Worm (Caenorhabditis elegans): Measurements from ENCODE around the gene F55B12.2.

Gene F55B12.2

DNA sequence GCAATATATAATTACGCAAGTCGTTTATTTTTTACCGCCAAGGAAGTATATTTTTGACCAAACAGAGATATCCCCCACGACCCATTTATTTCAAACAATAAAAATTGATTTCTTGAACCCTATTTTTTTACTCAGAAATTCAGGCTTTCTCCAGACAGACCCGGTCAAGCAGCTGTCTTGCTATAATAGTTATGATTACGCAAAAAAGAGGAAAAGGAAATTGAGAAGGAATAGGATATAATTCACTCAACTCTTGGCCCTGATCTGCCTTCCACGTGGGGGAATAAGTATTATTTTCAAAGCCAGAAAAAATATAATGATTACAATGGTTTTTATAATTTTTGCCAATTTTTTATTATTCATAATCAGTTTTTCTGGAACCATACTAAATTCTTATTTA is 40.4 kb upstream of the F55B12.2 start, which contains the start of gene srx-136:
TSS of gene srx-136 (plus strand) at position 301 of the 400 bp plus-strand sequence.
- TF ChIP-seq ceh-82 (tag; optimal IDR thresholded peaks at IDR 0.05) (no peak), skn-1 (tag; optimal IDR thresholded peaks at IDR 0.05) (no peak), daf-12 (tag; optimal IDR thresholded peaks at IDR 0.05) (no peak), nhr-77 (tag; optimal IDR thresholded peaks at IDR 0.05) (no peak), unc-62 (GFP tag; optimal IDR thresholded peaks at IDR 0.05) (no peak), pqm-1 (tag; optimal IDR thresholded peaks at IDR 0.05) (no peak), jun-1 (tag; optimal IDR thresholded peaks at IDR 0.05) (no peak), snpc-4 (tag; optimal IDR thresholded peaks at IDR 0.05) (no peak), eor-1 (tag; optimal IDR thresholded peaks at IDR 0.05) (no peak), mml-1 (tag; optimal IDR thresholded peaks at IDR 0.05) (no peak), ztf-11 (tag; optimal IDR thresholded peaks at IDR 0.05) (no peak), pha-4 (tag; optimal IDR thresholded peaks at IDR 0.05) (no peak), zag-1 (tag; optimal IDR thresholded peaks at IDR 0.05) (no peak), ceh-9 (tag; optimal IDR thresholded peaks at IDR 0.05) (no peak), nhr-67 (tag; optimal IDR thresholded peaks at IDR 0.05) (no peak), aly-2 (tag; optimal IDR thresholded peaks at IDR 0.05) (no peak), ceh-16 (tag; optimal IDR thresholded peaks at IDR 0.05) (no peak), nhr-43 (tag; optimal IDR thresholded peaks at IDR 0.05; ENCODE audit: poor library complexity, severe bottlenecking) (no peak), nfya-1 (tag; optimal IDR thresholded peaks at IDR 0.05; ENCODE audit: insufficient read depth) (no peak), ztf-4 (tag; optimal IDR thresholded peaks at IDR 0.05) (no peak)

DNA sequence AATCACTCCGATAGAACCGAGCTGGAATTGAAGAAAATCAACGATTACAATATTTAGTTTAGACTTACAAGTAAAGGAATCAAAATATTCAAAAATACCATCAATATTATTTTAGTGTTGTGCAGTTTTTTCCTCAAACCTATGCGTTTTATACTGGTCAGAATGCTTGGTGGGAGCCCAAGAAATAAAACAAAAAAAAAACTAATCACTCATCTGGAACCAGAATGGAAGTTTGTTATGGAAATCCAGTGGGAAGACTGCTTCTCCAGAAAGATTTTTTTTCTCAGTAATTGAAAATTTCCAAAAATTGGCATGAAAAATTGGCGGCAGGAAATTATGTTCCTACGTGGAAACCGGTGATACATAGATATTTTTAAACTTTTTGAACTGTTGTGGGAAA is 39.6 kb upstream of the F55B12.2 start, which contains the start of gene srx-134:
TSS of gene srx-134 (minus strand) at position 101 of the 400 bp plus-strand sequence.
- TF ChIP-seq nhr-28 (tag; optimal IDR thresholded peaks at IDR 0.05) (no peak), ztf-11 (tag; optimal IDR thresholded peaks at IDR 0.05) (no peak), mml-1 (tag; optimal IDR thresholded peaks at IDR 0.05) (no peak), unc-39 (tag; optimal IDR thresholded peaks at IDR 0.05) (no peak), nhr-237 (tag; optimal IDR thresholded peaks at IDR 0.05) (no peak), R02D3.7 (tag; optimal IDR thresholded peaks at IDR 0.05) (no peak), nhr-67 (tag; optimal IDR thresholded peaks at IDR 0.05) (no peak)

DNA sequence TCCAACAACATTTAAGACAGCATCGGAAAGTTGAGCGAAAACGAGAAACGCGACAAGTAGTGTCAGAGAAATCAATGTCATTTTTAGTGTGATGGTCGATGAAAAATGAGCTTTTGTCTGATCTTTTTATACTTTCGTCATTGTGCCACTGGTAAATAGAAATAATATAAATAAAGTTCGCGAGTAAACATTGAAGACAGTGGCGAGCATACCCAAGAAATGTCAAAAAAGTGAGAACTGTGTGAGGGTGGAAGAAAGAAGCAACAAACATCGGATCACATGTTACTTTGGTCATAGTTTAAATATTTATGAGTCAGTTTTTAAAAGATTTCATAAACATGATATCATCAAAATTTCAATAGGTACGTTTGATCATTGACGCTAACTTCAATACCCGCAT is 37.5 kb upstream of the F55B12.2 start, which contains the start of gene ttr-21:
TSS of gene ttr-21 (minus strand) at position 100 of the 400 bp plus-strand sequence.
- TF ChIP-seq pha-4 (tag; optimal IDR thresholded peaks at IDR 0.05) (peak; percentile 91), unc-39 (tag; optimal IDR thresholded peaks at IDR 0.05) (no peak)

DNA sequence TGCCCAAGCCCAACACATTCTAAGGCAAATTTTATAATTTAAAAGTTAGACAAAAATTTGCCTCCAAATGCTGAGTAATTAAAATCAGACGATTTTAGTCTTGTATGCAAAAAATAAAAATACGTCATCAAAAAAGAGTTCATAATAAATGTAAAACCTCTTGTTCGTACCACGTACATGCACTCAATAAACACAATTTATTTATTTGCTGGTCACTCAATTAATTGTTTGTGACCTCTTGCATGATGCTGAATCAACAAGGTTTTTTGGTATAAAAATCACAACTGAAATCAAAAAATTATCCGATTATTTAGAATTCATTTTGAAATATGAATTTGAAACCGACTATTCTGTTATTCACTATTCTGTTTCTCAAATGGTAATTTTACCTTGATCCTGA is 33.4 kb upstream of the F55B12.2 start, which contains the start of gene hpx-2:
TSS of gene hpx-2 (plus strand) at position 301 of the 400 bp plus-strand sequence.
- TF ChIP-seq ceh-16 (tag; optimal IDR thresholded peaks at IDR 0.05), result no peak
- TF ChIP-seq elt-1 (tag; optimal IDR thresholded peaks at IDR 0.05), result no peak
- no peak for TF ChIP-seq R02D3.7 (tag; optimal IDR thresholded peaks at IDR 0.05)
- TF ChIP-seq zag-1 (tag; optimal IDR thresholded peaks at IDR 0.05), result no peak
- TF ChIP-seq elt-2 (tag; optimal IDR thresholded peaks at IDR 0.05), result no peak
- TF ChIP-seq ceh-28 (tag; optimal IDR thresholded peaks at IDR 0.05), result no peak
- no peak for TF ChIP-seq egl-5 (tag; optimal IDR thresholded peaks at IDR 0.05)
- TF ChIP-seq ZK546.5 (tag; optimal IDR thresholded peaks at IDR 0.05), result no peak
- TF ChIP-seq ztf-11 (tag; optimal IDR thresholded peaks at IDR 0.05), result no peak
- TF ChIP-seq lsy-12 (tag; optimal IDR thresholded peaks at IDR 0.05), result no peak
- no peak for TF ChIP-seq fkh-2 (tag; optimal IDR thresholded peaks at IDR 0.05)
- TF ChIP-seq lin-15B (tag; optimal IDR thresholded peaks at IDR 0.05), result no peak
- no peak for TF ChIP-seq daf-12 (tag; optimal IDR thresholded peaks at IDR 0.05)
- TF ChIP-seq nhr-43 (tag; optimal IDR thresholded peaks at IDR 0.05; ENCODE audit: poor library complexity, severe bottlenecking), result no peak
- TF ChIP-seq aly-2 (tag; optimal IDR thresholded peaks at IDR 0.05), result no peak

DNA sequence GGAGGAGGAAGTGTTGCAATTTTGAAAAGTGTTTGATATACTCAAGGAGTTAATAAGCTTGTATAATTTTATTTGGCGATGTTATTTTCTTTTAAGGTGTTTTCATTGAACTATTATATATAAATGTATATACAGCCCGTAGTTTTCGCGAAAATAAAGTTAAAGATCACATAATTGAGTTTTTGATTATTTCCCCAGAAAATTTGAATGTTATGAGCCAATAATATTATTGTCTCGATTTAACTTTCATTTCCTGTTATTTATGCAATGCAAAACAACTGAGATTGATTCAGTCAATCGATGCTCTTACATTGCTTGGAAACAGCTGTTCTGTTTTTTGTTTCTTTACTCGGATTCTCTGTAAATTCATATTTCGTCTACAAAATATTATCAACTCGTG is 31.6 kb upstream of the F55B12.2 start, which contains the start of gene srx-133:
TSS of gene srx-133 (plus strand) at position 301 of the 400 bp plus-strand sequence.
- TF ChIP-seq snpc-4 (tag; optimal IDR thresholded peaks at IDR 0.05) (no peak), egl-5 (tag; optimal IDR thresholded peaks at IDR 0.05) (no peak), ceh-82 (tag; optimal IDR thresholded peaks at IDR 0.05) (no peak), nhr-11 (tag; optimal IDR thresholded peaks at IDR 0.05) (no peak), daf-12 (tag; optimal IDR thresholded peaks at IDR 0.05) (no peak), ztf-11 (tag; optimal IDR thresholded peaks at IDR 0.05) (no peak), lsy-12 (tag; optimal IDR thresholded peaks at IDR 0.05) (no peak), eor-1 (tag; optimal IDR thresholded peaks at IDR 0.05) (no peak), ceh-28 (tag; optimal IDR thresholded peaks at IDR 0.05) (no peak)
